Worm (Caenorhabditis elegans): Measurements from ENCODE around the gene C08G5.7.

DNA sequence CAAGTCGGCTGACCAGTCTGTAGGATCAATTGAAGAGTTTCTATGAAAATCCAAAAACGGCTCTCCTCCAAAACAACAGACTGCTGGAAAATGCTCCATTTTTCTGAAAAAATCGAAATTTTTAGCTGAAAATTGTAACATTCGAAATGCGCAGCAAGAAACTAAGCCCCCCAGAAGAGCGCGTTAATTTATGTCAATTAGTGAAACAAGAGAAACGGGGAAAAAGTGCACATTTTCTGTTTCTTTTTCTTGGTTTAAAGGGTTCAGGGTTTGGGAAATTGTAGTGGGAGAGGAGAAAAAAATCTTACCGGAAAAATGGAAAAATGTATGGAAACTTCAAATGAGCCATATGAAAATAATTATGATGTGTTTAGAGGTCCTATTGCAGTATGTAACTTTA, at the start of gene C08G5.7:
- TF ChIP-seq snpc-4 (tag; optimal IDR thresholded peaks at IDR 0.05) (no peak), unc-62 (GFP tag; optimal IDR thresholded peaks at IDR 0.05) (no peak)
